Worm (Caenorhabditis elegans) whole organism, L2 larva: Measurements from ENCODE around the gene srh-180.

Experiments used
- C34F6.9 ChIP-seq: fragments of 150-350 bp; optimal IDR thresholded peaks from 2 replicates; lab custom pipeline; 2014; ENCODE audit warnings: missing biosample characterization, missing genetic modification characterization
- F13H6.1 ChIP-seq: sonication (generic microtip); optimal IDR thresholded peaks from 2 replicates; lab custom pipeline; 2016; ENCODE audit warnings: missing genetic modification characterization, missing compliant biosample characterization
- R02D3.7 ChIP-seq: fragments of 150-350 bp; optimal IDR thresholded peaks from 2 replicates; lab custom pipeline; 2014; ENCODE audit warnings: missing biosample characterization, missing genetic modification characterization
- Y55F3AM.14 ChIP-seq: fragments of 200-800 bp; sonication (Bioruptor generic); optimal IDR thresholded peaks from 2 replicates; lab custom pipeline; 2018; ENCODE audit warnings: mild to moderate bottlenecking, missing genetic modification characterization, missing compliant biosample characterization
- alr-1 ChIP-seq: fragments of 150-350 bp; optimal IDR thresholded peaks from 2 replicates; lab custom pipeline; 2014; ENCODE audit warnings: missing biosample characterization, missing genetic modification characterization
- aly-2 ChIP-seq: fragments of 150-350 bp; optimal IDR thresholded peaks from 2 replicates; lab custom pipeline; 2014; ENCODE audit warnings: missing biosample characterization, missing genetic modification characterization
- ama-1 ChIP-seq: fragments of 150-350 bp; optimal IDR thresholded peaks from 2 replicates; lab custom pipeline; 2018; ENCODE audit warnings: inconsistent platforms
- blmp-1 ChIP-seq: sonication (generic microtip); optimal IDR thresholded peaks from 2 replicates; lab custom pipeline; 2017; ENCODE audit warnings: missing genetic modification characterization, mild to moderate bottlenecking, missing compliant biosample characterization, antibody characterized with exemption, moderate library complexity; ENCODE audit not compliant: insufficient read depth
- ceh-16 ChIP-seq: fragments of 150-350 bp; optimal IDR thresholded peaks from 2 replicates; lab custom pipeline; 2014; ENCODE audit warnings: missing biosample characterization, missing genetic modification characterization
- crh-2 ChIP-seq: sonication (generic microtip); optimal IDR thresholded peaks from 2 replicates; lab custom pipeline; 2017; ENCODE audit warnings: missing biosample characterization, missing genetic modification characterization
- dmd-4 ChIP-seq: sonication (generic microtip); optimal IDR thresholded peaks from 2 replicates; lab custom pipeline; 2017; ENCODE audit warnings: missing biosample characterization, missing genetic modification characterization
- egl-27 ChIP-seq: sonication (generic microtip); optimal IDR thresholded peaks from 3 replicates; lab custom pipeline; 2017; ENCODE audit warnings: missing biosample characterization, missing genetic modification reagents, missing genetic modification characterization
- fos-1 ChIP-seq: fragments of 150-350 bp; optimal IDR thresholded peaks from 2 replicates; lab custom pipeline; 2014; ENCODE audit warnings: missing biosample characterization, missing genetic modification characterization
- gmeb-1 ChIP-seq: fragments of 150-350 bp; optimal IDR thresholded peaks from 2 replicates; lab custom pipeline; 2014; ENCODE audit warnings: missing biosample characterization, missing genetic modification characterization
- lin-11 ChIP-seq: fragments of 150-350 bp; sonication (generic microtip); optimal IDR thresholded peaks from 2 replicates; lab custom pipeline; 2014; ENCODE audit warnings: missing biosample characterization, missing genetic modification characterization, inconsistent platforms, mixed read lengths
- lin-13 ChIP-seq: fragments of 150-350 bp; optimal IDR thresholded peaks from 2 replicates; lab custom pipeline; 2014; ENCODE audit warnings: missing biosample characterization, missing genetic modification reagents, missing genetic modification characterization
- lin-39 ChIP-seq: fragments of 150-350 bp; optimal IDR thresholded peaks from 2 replicates; lab custom pipeline; 2014; ENCODE audit warnings: missing biosample characterization, missing genetic modification reagents, missing genetic modification characterization
- lsy-2 ChIP-seq, 2 experiments: fragments of 150-350 bp in 1 of 2; sonication (generic microtip) in 1 of 2; optimal IDR thresholded peaks; 2 replicates each; lab custom pipeline; 2014 to 2017; ENCODE audit warnings: missing biosample characterization in 2 of 2, missing genetic modification characterization in 2 of 2
- mbf-1 ChIP-seq: sonication (generic microtip); optimal IDR thresholded peaks from 2 replicates; lab custom pipeline; 2017; ENCODE audit warnings: missing biosample characterization, missing genetic modification characterization
- mdl-1 ChIP-seq, 2 experiments: fragments of 150-350 bp in 1 of 2; sonication (generic microtip) in 1 of 2; optimal IDR thresholded peaks; 2 replicates each; lab custom pipeline; 2017; ENCODE audit warnings: missing biosample characterization in 2 of 2, missing genetic modification characterization in 2 of 2
- nhr-10 ChIP-seq: sonication (generic microtip); optimal IDR thresholded peaks from 2 replicates; lab custom pipeline; 2017; ENCODE audit warnings: missing biosample characterization, missing genetic modification characterization
- nhr-11 ChIP-seq: fragments of 150-350 bp; optimal IDR thresholded peaks from 2 replicates; lab custom pipeline; 2014; ENCODE audit warnings: missing biosample characterization, missing genetic modification characterization
- nhr-12 ChIP-seq: fragments of 150-350 bp; optimal IDR thresholded peaks from 2 replicates; lab custom pipeline; 2014; ENCODE audit warnings: missing biosample characterization, missing genetic modification characterization
- nhr-129 ChIP-seq: fragments of 150-350 bp; optimal IDR thresholded peaks from 2 replicates; lab custom pipeline; 2014; ENCODE audit warnings: missing biosample characterization, missing genetic modification characterization
- nhr-21 ChIP-seq: fragments of 150-350 bp; optimal IDR thresholded peaks from 2 replicates; lab custom pipeline; 2014; ENCODE audit warnings: missing biosample characterization, missing genetic modification characterization
- nhr-237 ChIP-seq: fragments of 150-350 bp; optimal IDR thresholded peaks from 2 replicates; lab custom pipeline; 2014; ENCODE audit warnings: missing biosample characterization, missing genetic modification characterization
- nhr-6 ChIP-seq: fragments of 150-350 bp; optimal IDR thresholded peaks from 2 replicates; lab custom pipeline; 2014; ENCODE audit warnings: missing biosample characterization, missing genetic modification characterization
- nhr-77 ChIP-seq: fragments of 150-350 bp; optimal IDR thresholded peaks from 2 replicates; lab custom pipeline; 2014; ENCODE audit warnings: missing biosample characterization, missing genetic modification characterization
- peb-1 ChIP-seq: fragments of 150-350 bp; optimal IDR thresholded peaks from 2 replicates; lab custom pipeline; 2014; ENCODE audit warnings: missing biosample characterization, missing genetic modification characterization
- sem-4 ChIP-seq: fragments of 150-350 bp; optimal IDR thresholded peaks from 2 replicates; lab custom pipeline; 2014; ENCODE audit warnings: missing biosample characterization, missing genetic modification reagents, missing genetic modification characterization
- skn-1 ChIP-seq: sonication (generic microtip); optimal IDR thresholded peaks from 2 replicates; lab custom pipeline; 2017; ENCODE audit warnings: missing biosample characterization, missing genetic modification characterization
- sma-3 ChIP-seq: sonication (generic microtip); optimal IDR thresholded peaks from 2 replicates; lab custom pipeline; 2016; ENCODE audit warnings: missing genetic modification reagents, missing genetic modification characterization, missing compliant biosample characterization
- sma-9 ChIP-seq, 2 experiments: fragments of 150-350 bp in 1 of 2; sonication (generic microtip) in 1 of 2; optimal IDR thresholded peaks; 2 replicates each; lab custom pipeline; 2014 to 2016; ENCODE audit warnings: missing genetic modification characterization in 2 of 2, mild to moderate bottlenecking in 1 of 2, missing biosample characterization in 1 of 2, missing compliant biosample characterization in 1 of 2, missing genetic modification reagents in 1 of 2, moderate library complexity in 1 of 2
- snpc-4 ChIP-seq: fragments of 150-350 bp; optimal IDR thresholded peaks from 2 replicates; lab custom pipeline; 2014; ENCODE audit warnings: missing biosample characterization, missing genetic modification characterization
- unc-39 ChIP-seq: fragments of 150-350 bp; optimal IDR thresholded peaks from 2 replicates; lab custom pipeline; 2014; ENCODE audit warnings: missing biosample characterization, missing genetic modification characterization
- unc-55 ChIP-seq: fragments of 150-350 bp; sonication (generic microtip); optimal IDR thresholded peaks from 3 replicates; lab custom pipeline; 2014; ENCODE audit warnings: missing biosample characterization, missing genetic modification reagents, missing genetic modification characterization
- unc-62 ChIP-seq: fragments of 150-350 bp; optimal IDR thresholded peaks from 2 replicates; lab custom pipeline; 2014; ENCODE audit warnings: missing biosample characterization, missing genetic modification reagents, missing genetic modification characterization
- zag-1 ChIP-seq: fragments of 150-350 bp; optimal IDR thresholded peaks from 2 replicates; lab custom pipeline; 2014; ENCODE audit warnings: missing biosample characterization, missing genetic modification characterization
- ztf-1 ChIP-seq: fragments of 200-800 bp; sonication (Bioruptor generic); conservative IDR thresholded peaks from 2 replicates; pipeline ENCODE4 v1.3.6; 2022; ENCODE audit warnings: missing genetic modification characterization, missing compliant biosample characterization
- ztf-11 ChIP-seq: sonication (generic microtip); optimal IDR thresholded peaks from 2 replicates; lab custom pipeline; 2017; ENCODE audit warnings: missing biosample characterization, missing genetic modification characterization

The srh-180 gene

ce11 chrV:16350775-16351378 lies 33.5 kb downstream of the srh-180 start:
- TF ChIP-seq Y55F3AM.14 (peak; percentile 19), ceh-16 (tag; lab: Kevin White, UChicago) (no peak), crh-2 (tag; lab: Kevin White, UChicago) (peak; percentile 29), lin-13 (GFP tag; lab: Kevin White, UChicago) (peak; percentile 20), peb-1 (tag; lab: Kevin White, UChicago) (no peak), nhr-129 (tag; lab: Kevin White, UChicago) (peak; percentile 72), snpc-4 (tag; lab: Kevin White, UChicago) (peak; percentile 11), lsy-2 (tag; optimal IDR thresholded peaks at IDR 0.05; lab: Kevin White, UChicago) (peak in 1 of 2 experiments; percentile 50), fos-1 (tag; lab: Kevin White, UChicago) (peak; percentile 52), C34F6.9 (tag; lab: Kevin White, UChicago) (peak; percentile 63), gmeb-1 (tag; lab: Kevin White, UChicago) (peak; percentile 41), F13H6.1 (tag; lab: Kevin White, UChicago) (peak; percentile 71), aly-2 (no peak), sma-9 (GFP tag; optimal IDR thresholded peaks at IDR 0.05; lab: Kevin White, UChicago) (peak; percentile 60), sma-9 (tag; optimal IDR thresholded peaks at IDR 0.05; lab: Kevin White, UChicago) (no peak), unc-55 (GFP tag; lab: Kevin White, UChicago) (peak; percentile 78), lin-11 (tag; lab: Kevin White, UChicago) (peak; percentile 29), mdl-1 (tag; optimal IDR thresholded peaks at IDR 0.05; lab: Kevin White, UChicago) (peak in 1 of 2 experiments; percentile 43), nhr-77 (tag; lab: Kevin White, UChicago) (no peak)

- TF ChIP-seq lsy-2 (tag; optimal IDR thresholded peaks at IDR 0.05; lab: Kevin White, UChicago) = no peak
- peak; percentile 88 for TF ChIP-seq snpc-4 (tag; lab: Kevin White, UChicago)
- TF ChIP-seq, all 48 proteins: peak for 1
Measured at ce11 chrV:16351757-16352156, 34.4 kb downstream of the srh-180 start.

DNA sequence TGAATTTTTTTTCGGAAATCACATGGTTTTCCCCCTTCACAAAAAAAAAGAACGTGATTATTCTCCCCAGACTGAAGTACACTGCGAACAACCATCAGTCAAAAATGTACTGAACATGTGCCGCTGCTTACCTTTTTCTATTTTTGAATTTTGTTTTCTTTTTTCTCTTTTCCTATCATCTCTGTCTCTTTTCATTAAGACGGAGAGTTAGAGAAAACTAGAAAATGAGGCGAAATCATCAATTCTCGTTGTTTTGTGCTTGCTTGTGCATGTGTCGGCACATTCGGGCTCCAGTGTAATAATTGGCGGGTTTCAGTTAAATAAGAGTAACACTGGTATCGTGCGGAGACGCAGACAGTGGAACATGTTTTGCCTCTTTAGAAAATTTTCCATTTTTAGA lies 34.9 kb downstream of the srh-180 start:
- TF ChIP-seq sma-3 (GFP tag; lab: Kevin White, UChicago) = no peak
- TF ChIP-seq ceh-16 (tag; lab: Kevin White, UChicago) = no peak
- no peak for TF ChIP-seq ama-1 (lab: Kevin White, UChicago)
- no peak for TF ChIP-seq nhr-12
- TF ChIP-seq nhr-6 (tag; lab: Kevin White, UChicago) = no peak
- TF ChIP-seq unc-39 = no peak
- no peak for TF ChIP-seq unc-62
- TF ChIP-seq mdl-1 (tag; optimal IDR thresholded peaks at IDR 0.05; lab: Kevin White, UChicago) = peak in 1 of 2 experiments; percentile 64
- peak; percentile 57 for TF ChIP-seq snpc-4 (tag; lab: Kevin White, UChicago)
- TF ChIP-seq crh-2 (tag; lab: Kevin White, UChicago) = no peak
- peak; percentile 70 for TF ChIP-seq sma-9 (GFP tag; optimal IDR thresholded peaks at IDR 0.05; lab: Kevin White, UChicago)
- TF ChIP-seq sma-9 (tag; optimal IDR thresholded peaks at IDR 0.05; lab: Kevin White, UChicago) = no peak
- peak; percentile 59 for TF ChIP-seq C34F6.9 (tag; lab: Kevin White, UChicago)
- no peak for TF ChIP-seq ztf-1 (GFP tag; lab: Robert Waterston, UW)
- TF ChIP-seq skn-1 = peak; percentile 34
- peak; percentile 68 for TF ChIP-seq nhr-129 (tag; lab: Kevin White, UChicago)
- TF ChIP-seq gmeb-1 (tag; lab: Kevin White, UChicago) = peak; percentile 2
- peak in 1 of 2 experiments; percentile 55 for TF ChIP-seq lsy-2 (tag; optimal IDR thresholded peaks at IDR 0.05; lab: Kevin White, UChicago)
- peak; percentile 56 for TF ChIP-seq F13H6.1 (tag; lab: Kevin White, UChicago)
- TF ChIP-seq unc-55 (GFP tag; lab: Kevin White, UChicago) = peak; percentile 45
- TF ChIP-seq fos-1 (tag; lab: Kevin White, UChicago) = no peak
- no peak for TF ChIP-seq nhr-10 (tag; lab: Kevin White, UChicago)
- TF ChIP-seq sem-4 = no peak
- TF ChIP-seq, all 48 proteins: peak for 10

DNA sequence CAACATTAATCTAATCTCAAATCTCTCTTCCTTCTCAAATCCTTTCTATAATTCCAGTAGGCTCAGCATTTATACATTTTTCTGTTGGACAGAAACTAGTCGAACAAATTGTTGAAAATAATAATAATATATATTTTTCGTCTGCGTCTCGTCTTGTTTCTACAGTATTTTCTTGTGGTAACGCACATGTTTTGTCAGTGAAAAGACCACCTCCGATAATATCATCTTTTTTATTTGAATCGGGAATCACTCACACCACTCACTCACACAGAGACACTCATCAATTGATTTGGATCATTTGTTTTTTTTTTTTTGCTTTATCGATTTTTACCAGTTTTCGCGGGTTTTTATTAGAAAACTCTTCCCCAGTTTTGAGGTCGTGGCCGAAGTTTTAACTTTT lies 37.3 kb downstream of the srh-180 start:
- TF ChIP-seq unc-39 = no peak
- no peak for TF ChIP-seq lin-39 (tag; lab: Kevin White, UChicago)
- no peak for TF ChIP-seq R02D3.7 (tag; lab: Kevin White, UChicago)
- TF ChIP-seq sem-4 = no peak
- TF ChIP-seq nhr-129 (tag; lab: Kevin White, UChicago) = peak; percentile 3
- no peak for TF ChIP-seq lin-11 (tag; lab: Kevin White, UChicago)
- no peak for TF ChIP-seq nhr-237 (tag; lab: Kevin White, UChicago)
- TF ChIP-seq, all 48 proteins: peak for 1

DNA sequence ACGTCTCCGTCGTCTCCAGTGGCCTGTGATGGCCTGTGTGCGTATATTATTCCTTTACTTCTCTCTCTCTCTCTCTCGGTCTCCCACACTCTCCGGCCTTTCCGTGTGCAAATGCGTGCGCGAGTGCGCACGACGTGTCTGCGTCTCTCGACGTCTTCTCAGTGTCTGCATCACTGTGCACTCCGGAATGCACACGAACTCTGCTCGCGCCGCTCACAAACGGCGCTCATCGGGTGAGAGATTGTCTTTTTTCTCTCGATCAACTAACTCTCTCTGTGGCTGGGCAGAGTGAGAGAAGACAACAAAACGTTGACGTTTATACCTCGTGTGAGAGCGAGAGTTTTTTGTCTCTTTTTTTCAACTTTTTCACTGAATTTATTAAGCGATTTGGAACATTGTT lies 38.6 kb downstream of the srh-180 start:
- TF ChIP-seq nhr-6 (tag; lab: Kevin White, UChicago) (peak; percentile 74), nhr-77 (tag; lab: Kevin White, UChicago) (no peak), ztf-11 (tag; lab: Kevin White, UChicago) (no peak), nhr-11 (tag; lab: Kevin White, UChicago) (no peak), blmp-1 (tag; lab: Kevin White, UChicago) (peak; percentile 79), nhr-21 (tag; lab: Kevin White, UChicago) (peak; percentile 89), lin-11 (tag; lab: Kevin White, UChicago) (peak; percentile 92), nhr-237 (tag; lab: Kevin White, UChicago) (no peak), gmeb-1 (tag; lab: Kevin White, UChicago) (peak; percentile 76), zag-1 (tag; lab: Kevin White, UChicago) (peak; percentile 80), mbf-1 (tag; lab: Kevin White, UChicago) (no peak), nhr-12 (no peak), alr-1 (tag; lab: Kevin White, UChicago) (no peak), sma-9 (GFP tag; optimal IDR thresholded peaks at IDR 0.05; lab: Kevin White, UChicago) (peak; percentile 92), sma-9 (tag; optimal IDR thresholded peaks at IDR 0.05; lab: Kevin White, UChicago) (no peak), lin-13 (GFP tag; lab: Kevin White, UChicago) (peak; percentile 79), ceh-16 (tag; lab: Kevin White, UChicago) (peak; percentile 67), dmd-4 (no peak), sem-4 (peak; percentile 75), unc-55 (GFP tag; lab: Kevin White, UChicago) (peak; percentile 78), egl-27 (tag; lab: Kevin White, UChicago) (peak; percentile 80)
